Fruit fly (Drosophila melanogaster) whole organism: ENCODE results near the gene Ilp7.

ENCODE experiments used
- CG8478 ChIP-seq: fragments of >200 bp; optimal IDR thresholded peaks from 2 replicates; lab custom pipeline; 2018; ENCODE audit warnings: inconsistent platforms
- EcR ChIP-seq, 2 experiments: fragments of >200 bp; optimal IDR thresholded peaks; 2 replicates each; lab custom pipeline; 2017; ENCODE audit warnings: missing biosample characterization in 2 of 2, missing genetic modification characterization in 2 of 2, missing genetic modification reagents in 2 of 2
- psq ChIP-seq: fragments of >200 bp; optimal IDR thresholded peaks from 2 replicates; lab custom pipeline; 2017
- usp ChIP-seq: fragments of >200 bp; optimal IDR thresholded peaks from 2 replicates; lab custom pipeline; 2017; ENCODE audit warnings: missing biosample characterization, missing genetic modification characterization, mixed read lengths

DNA sequence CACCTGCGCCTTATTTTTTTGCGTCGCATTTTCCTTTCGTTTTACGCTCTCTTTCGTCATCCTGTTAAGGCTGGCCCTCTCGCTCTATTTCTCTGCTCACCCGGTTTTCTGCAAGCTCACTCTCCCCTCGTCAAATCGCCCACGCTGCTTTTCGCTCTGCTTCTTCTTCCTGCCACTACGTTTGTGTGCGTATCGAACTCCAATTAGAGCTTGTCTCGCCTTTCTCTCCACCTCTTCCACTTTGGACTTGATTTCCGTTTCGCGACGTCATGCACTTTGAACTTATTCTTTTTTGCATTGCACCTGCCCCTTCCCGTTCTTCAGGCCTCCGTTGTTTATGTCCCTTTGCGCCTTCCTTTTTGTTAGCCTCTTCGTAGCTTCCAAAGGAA is 18.1 kb downstream of the Ilp7 start:
- no peak for TF ChIP-seq EcR (GFP tag; optimal IDR thresholded peaks at IDR 0.05; lab: Kevin White, UChicago)
- TF ChIP-seq CG8478 (lab: Kevin White, UChicago) = no peak
- no peak for TF ChIP-seq psq (lab: Kevin White, UChicago)
- TF ChIP-seq usp = no peak
